Fruit fly (Drosophila melanogaster): ENCODE data around the gene Orc5.

The Orc5 gene

DNA sequence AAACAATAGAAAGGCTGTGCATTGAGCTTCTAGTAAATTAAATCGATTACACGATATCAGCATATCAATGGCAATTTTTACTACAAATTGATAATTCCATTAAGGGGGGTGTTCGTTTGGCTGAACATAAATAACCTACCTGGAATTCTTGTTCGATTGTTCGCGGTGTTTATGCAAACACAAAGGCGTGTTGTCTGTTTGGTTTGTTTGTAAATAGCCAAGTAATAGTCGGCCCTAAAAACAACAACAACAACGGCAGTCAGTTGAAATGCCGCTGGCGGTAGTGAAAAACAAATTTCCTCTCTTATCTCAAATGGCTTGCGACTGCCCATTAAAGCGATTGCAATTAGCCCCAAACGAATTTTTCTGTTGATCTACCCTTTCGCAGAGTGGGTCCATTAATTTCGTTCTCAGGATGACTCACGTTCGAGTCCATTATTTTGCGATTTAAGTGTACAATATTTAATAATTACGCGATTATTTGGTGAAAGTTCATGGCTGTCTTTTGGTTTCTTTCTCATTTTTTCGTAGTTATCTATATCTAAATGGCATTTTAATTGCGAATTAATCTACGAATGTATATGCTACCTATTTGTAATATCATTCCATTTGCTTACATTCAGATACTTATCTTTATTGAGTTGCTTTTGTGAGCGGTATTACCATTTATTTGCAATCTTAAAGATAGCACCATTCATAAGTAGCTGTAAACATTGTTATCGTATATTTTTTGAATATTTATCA is 9.2 kb downstream of the Orc5 start (continued):
- TF ChIP-seq bab2 (GFP tag; optimal IDR thresholded peaks at IDR 0.05), result no peak
- TF ChIP-seq CG30403 (GFP tag; optimal IDR thresholded peaks at IDR 0.05), result peak; percentile 12
- TF ChIP-seq dysf (GFP tag; IDR thresholded peaks at IDR 0.05), result peak; percentile 57; the same call in 1 of the 3 replicates
- peak; percentile 18 for TF ChIP-seq Hmr (GFP tag; optimal IDR thresholded peaks at IDR 0.05)
- peak; percentile 12; the same call in 1 of the 2 replicates for TF ChIP-seq HLH3B (GFP tag; IDR thresholded peaks at IDR 0.05)
- TF ChIP-seq pzg (GFP tag; optimal IDR thresholded peaks at IDR 0.05), result no peak
- TF ChIP-seq CG4854 (GFP tag; optimal IDR thresholded peaks at IDR 0.05), result no peak
- peak; percentile 8 for TF ChIP-seq Fer3 (tag; optimal IDR thresholded peaks at IDR 0.05)
- TF ChIP-seq CoRest (tag; optimal IDR thresholded peaks at IDR 0.05), result peak; percentile 10
- no peak for TF ChIP-seq Doc2 (GFP tag; IDR thresholded peaks at IDR 0.05)
- no peak for TF ChIP-seq pho (GFP tag; optimal IDR thresholded peaks at IDR 0.05)
- TF ChIP-seq chif (GFP tag; optimal IDR thresholded peaks at IDR 0.05), result peak; percentile 10 to 28
- no peak for TF ChIP-seq CG4328 (GFP tag; optimal IDR thresholded peaks at IDR 0.05)
- TF ChIP-seq Sry-δ (GFP tag; optimal IDR thresholded peaks at IDR 0.05), result no peak
- TF ChIP-seq CHES-1-like (GFP tag; optimal IDR thresholded peaks at IDR 0.05), result no peak
- no peak for TF ChIP-seq crc (GFP tag; optimal IDR thresholded peaks at IDR 0.05)
- no peak for TF ChIP-seq CG15514 (GFP tag; optimal IDR thresholded peaks at IDR 0.05)
- TF ChIP-seq CG4360 (GFP tag; IDR thresholded peaks at IDR 0.05), result peak; percentile 78
- TF ChIP-seq chinmo (GFP tag; IDR thresholded peaks at IDR 0.05; ENCODE audit: partially characterized antibody), result peak; percentile 72; the same call in 2 of the 4 replicates
- TF ChIP-seq CkIIα-i1 (GFP tag; IDR thresholded peaks at IDR 0.05), result no peak
- TF ChIP-seq CG3847 (GFP tag; IDR thresholded peaks at IDR 0.05), result no peak
- TF ChIP-seq CG13287 (GFP tag; IDR thresholded peaks at IDR 0.05; ENCODE audit: partially characterized antibody), result no peak
- TF ChIP-seq tgo (GFP tag; IDR thresholded peaks at IDR 0.05), result 0 out of 3 replicates have a peak, but pooled peaks have one; percentile 14
- TF ChIP-seq CG6765 (GFP tag; optimal IDR thresholded peaks at IDR 0.05), result no peak
- 0 out of 3 replicates have a peak, but pooled peaks have one; percentile 15 for TF ChIP-seq gce (GFP tag; IDR thresholded peaks at IDR 0.05)
- no peak for TF ChIP-seq E2f1 (GFP tag; IDR thresholded peaks at IDR 0.05)
- no peak for TF ChIP-seq unpg (GFP tag; optimal IDR thresholded peaks at IDR 0.05)
- no peak for TF ChIP-seq Sry-β (GFP tag; optimal IDR thresholded peaks at IDR 0.05)
- TF ChIP-seq jumu (GFP tag; optimal IDR thresholded peaks at IDR 0.05), result no peak
- TF ChIP-seq CG3726 (GFP tag; IDR thresholded peaks at IDR 0.05), result no peak
- TF ChIP-seq CG8281 (tag; optimal IDR thresholded peaks at IDR 0.05), result no peak
- TF ChIP-seq CrebB (tag; optimal IDR thresholded peaks at IDR 0.05), result no peak
- no peak for TF ChIP-seq BtbVII (GFP tag; optimal IDR thresholded peaks at IDR 0.05)
- no peak for TF ChIP-seq sc (optimal IDR thresholded peaks at IDR 0.05)
- peak; percentile 16 for TF ChIP-seq sc (GFP tag; optimal IDR thresholded peaks at IDR 0.05)
- no peak for TF ChIP-seq HmgD (GFP tag; optimal IDR thresholded peaks at IDR 0.05)
- TF ChIP-seq ham (GFP tag; IDR thresholded peaks at IDR 0.05), result no peak
- TF ChIP-seq HLHmδ (GFP tag; optimal IDR thresholded peaks at IDR 0.05), result peak; percentile 33
- 0 out of 2 replicates have a peak, but pooled peaks have one; percentile 35 for TF ChIP-seq sim (GFP tag; IDR thresholded peaks at IDR 0.05)
- no peak for TF ChIP-seq Elba2 (GFP tag; optimal IDR thresholded peaks at IDR 0.05)
- TF ChIP-seq org-1 (GFP tag; optimal IDR thresholded peaks at IDR 0.05), result no peak
- TF ChIP-seq usp (GFP tag; optimal IDR thresholded peaks at IDR 0.05), result no peak
- no peak for TF ChIP-seq CG12391 (tag; optimal IDR thresholded peaks at IDR 0.05)
- no peak for TF ChIP-seq Lim3 (GFP tag; IDR thresholded peaks at IDR 0.05)
- TF ChIP-seq run (tag; optimal IDR thresholded peaks at IDR 0.05), result no peak
- no peak for TF ChIP-seq CG7963 (GFP tag; IDR thresholded peaks at IDR 0.05; ENCODE audit: partially characterized antibody)
- peak; percentile 54 for TF ChIP-seq PHDP (tag; optimal IDR thresholded peaks at IDR 0.05)
- no peak for TF ChIP-seq CG6272 (GFP tag; IDR thresholded peaks at IDR 0.05)
- TF ChIP-seq D19A (tag; optimal IDR thresholded peaks at IDR 0.05), result peak; percentile 80
- TF ChIP-seq nau (GFP tag; optimal IDR thresholded peaks at IDR 0.05), result no peak

Data from whole organism, embryonic.